Comparison of ENCODE assay signal across 1 fruit fly cellular context in genomic region chr3L:7869715-7870387, dm6.
TF ChIP-seq lines count a peak whose summit lies in the region.

No protein-coding gene starts in this region.

TF ChIP-seq in whole organism, embryonic, 481 proteins besides CTCF, POLR2A, EP300 and RAD21 (continued from another document):
- TF ChIP-seq CG14014 (GFP tag; IDR thresholded peaks at IDR 0.05; lab: Robert Waterston, UW), result 0 out of 2 replicates have a peak, but pooled peaks have one; percentile 20
- peak; percentile 11 for TF ChIP-seq Hr3 (GFP tag; optimal IDR thresholded peaks at IDR 0.05; lab: Kevin White, UChicago)
- TF ChIP-seq CG11723 (GFP tag; optimal IDR thresholded peaks at IDR 0.05; lab: Kevin White, UChicago), result peak; percentile 30
- TF ChIP-seq Dip2 (GFP tag; IDR thresholded peaks at IDR 0.05; lab: Robert Waterston, UW), result no peak
- no peak for TF ChIP-seq CG31365 (tag; optimal IDR thresholded peaks at IDR 0.05; lab: Kevin White, UChicago)
- TF ChIP-seq C15 (GFP tag; IDR thresholded peaks at IDR 0.05; lab: Robert Waterston, UW), result no peak
- no peak for TF ChIP-seq wek (GFP tag; optimal IDR thresholded peaks at IDR 0.05; lab: Kevin White, UChicago)
- TF ChIP-seq CG4424 (GFP tag; optimal IDR thresholded peaks at IDR 0.05; lab: Kevin White, UChicago), result peak; percentile 7
- TF ChIP-seq nom (GFP tag; optimal IDR thresholded peaks at IDR 0.05; lab: Kevin White, UChicago), result peak; percentile 50
- TF ChIP-seq CG17359 (tag; optimal IDR thresholded peaks at IDR 0.05; lab: Kevin White, UChicago), result peak; percentile 31
- no peak for TF ChIP-seq CG2116 (GFP tag; optimal IDR thresholded peaks at IDR 0.05; lab: Kevin White, UChicago)
- peak; percentile 30 for TF ChIP-seq cwo (GFP tag; optimal IDR thresholded peaks at IDR 0.05; lab: Kevin White, UChicago)
- no peak for TF ChIP-seq Opbp (GFP tag; IDR thresholded peaks at IDR 0.05; lab: Robert Waterston, UW; ENCODE audit: partially characterized antibody)
- peak; percentile 37 for TF ChIP-seq az2 (GFP tag; optimal IDR thresholded peaks at IDR 0.05; lab: Kevin White, UChicago)
- TF ChIP-seq CG14441 (GFP tag; IDR thresholded peaks at IDR 0.05; lab: Robert Waterston, UW), result peak; percentile 35; the same call in 1 of the 2 replicates
- peak; percentile 45 for TF ChIP-seq CG9727 (GFP tag; optimal IDR thresholded peaks at IDR 0.05; lab: Kevin White, UChicago)
- TF ChIP-seq CG6689 (GFP tag; IDR thresholded peaks at IDR 0.05; lab: Robert Waterston, UW), result peak; percentile 47; the same call in 1 of the 2 replicates
- TF ChIP-seq Drgx (GFP tag; IDR thresholded peaks at IDR 0.05; lab: Robert Waterston, UW), result peak; percentile 66
- TF ChIP-seq CG6765 (GFP tag; optimal IDR thresholded peaks at IDR 0.05; lab: Kevin White, UChicago), result no peak
- TF ChIP-seq gcm (GFP tag; optimal IDR thresholded peaks at IDR 0.05; lab: Kevin White, UChicago), result peak; percentile 12
- peak; percentile 42 for TF ChIP-seq unpg (GFP tag; optimal IDR thresholded peaks at IDR 0.05; lab: Kevin White, UChicago)
- peak in 1 of 2 experiments; percentile 74 for TF ChIP-seq eve (GFP tag; optimal IDR thresholded peaks at IDR 0.05; lab: Kevin White, UChicago)
- no peak for TF ChIP-seq Fer2 (tag; optimal IDR thresholded peaks at IDR 0.05; lab: Kevin White, UChicago)
- no peak for TF ChIP-seq ERR (GFP tag; optimal IDR thresholded peaks at IDR 0.05; lab: Kevin White, UChicago)
- peak; percentile 43 for TF ChIP-seq CG2875 (GFP tag; optimal IDR thresholded peaks at IDR 0.05; lab: Kevin White, UChicago)
- peak; percentile 29 for TF ChIP-seq CG17829 (tag; optimal IDR thresholded peaks at IDR 0.05; lab: Kevin White, UChicago)
- peak; percentile 56 for TF ChIP-seq lmd (GFP tag; IDR thresholded peaks at IDR 0.05; lab: Robert Waterston, UW)
- no peak for TF ChIP-seq CG17568 (GFP tag; optimal IDR thresholded peaks at IDR 0.05; lab: Kevin White, UChicago)
- TF ChIP-seq CG8924 (tag; optimal IDR thresholded peaks at IDR 0.05; lab: Kevin White, UChicago), result peak; percentile 48
- TF ChIP-seq jigr1 (GFP tag; IDR thresholded peaks at IDR 0.05; lab: Robert Waterston, UW), result peak; percentile 16; the same call in 1 of the 3 replicates
- peak; percentile 34; the same call in 1 of the 3 replicates for TF ChIP-seq CG11456 (GFP tag; IDR thresholded peaks at IDR 0.05; lab: Robert Waterston, UW)
- TF ChIP-seq CG15601 (tag; optimal IDR thresholded peaks at IDR 0.05; lab: Kevin White, UChicago), result peak; percentile 54
- TF ChIP-seq ftz-f1 (GFP tag; optimal IDR thresholded peaks at IDR 0.05; lab: Kevin White, UChicago), result no peak
- peak; percentile 37 for TF ChIP-seq Hsf (GFP tag; optimal IDR thresholded peaks at IDR 0.05; lab: Kevin White, UChicago)
- no peak for TF ChIP-seq onecut (GFP tag; IDR thresholded peaks at IDR 0.05; lab: Robert Waterston, UW)
- TF ChIP-seq CG7839 (tag; optimal IDR thresholded peaks at IDR 0.05; lab: Kevin White, UChicago), result peak; percentile 57
- peak; percentile 14 for TF ChIP-seq Nf-YC (tag; optimal IDR thresholded peaks at IDR 0.05; lab: Kevin White, UChicago)
- no peak for TF ChIP-seq HmgD (GFP tag; optimal IDR thresholded peaks at IDR 0.05; lab: Kevin White, UChicago)
- TF ChIP-seq sd (tag; optimal IDR thresholded peaks at IDR 0.05; lab: Kevin White, UChicago), result peak; percentile 40
- peak; percentile 63 for TF ChIP-seq row (GFP tag; IDR thresholded peaks at IDR 0.05; lab: Robert Waterston, UW)
- peak; percentile 7 for TF ChIP-seq CG4820 (GFP tag; optimal IDR thresholded peaks at IDR 0.05; lab: Kevin White, UChicago)
- TF ChIP-seq ac (GFP tag; optimal IDR thresholded peaks at IDR 0.05; lab: Kevin White, UChicago), result no peak
- peak; percentile 57 for TF ChIP-seq CG12391 (tag; optimal IDR thresholded peaks at IDR 0.05; lab: Kevin White, UChicago)
- no peak for TF ChIP-seq jumu (GFP tag; optimal IDR thresholded peaks at IDR 0.05; lab: Kevin White, UChicago)
- TF ChIP-seq CG7556 (GFP tag; optimal IDR thresholded peaks at IDR 0.05; lab: Kevin White, UChicago), result peak; percentile 71
- no peak for TF ChIP-seq sug (tag; optimal IDR thresholded peaks at IDR 0.05; lab: Kevin White, UChicago)
- TF ChIP-seq CG1647 (GFP tag; optimal IDR thresholded peaks at IDR 0.05; lab: Kevin White, UChicago), result no peak
- peak; percentile 73; the same call in 2 of the 3 replicates for TF ChIP-seq CG17361 (GFP tag; IDR thresholded peaks at IDR 0.05; lab: Robert Waterston, UW)
- peak; percentile 46 for TF ChIP-seq CG8388 (GFP tag; optimal IDR thresholded peaks at IDR 0.05; lab: Kevin White, UChicago)
- TF ChIP-seq Nf-YB (GFP tag; optimal IDR thresholded peaks at IDR 0.05; lab: Kevin White, UChicago), result peak; percentile 24
- TF ChIP-seq aop (GFP tag; IDR thresholded peaks at IDR 0.05; lab: Robert Waterston, UW), result no peak
- peak; percentile 25 for TF ChIP-seq fd96Cb (tag; optimal IDR thresholded peaks at IDR 0.05; lab: Kevin White, UChicago)
- no peak for TF ChIP-seq vfl (GFP tag; optimal IDR thresholded peaks at IDR 0.05; lab: Kevin White, UChicago)
- TF ChIP-seq sc (optimal IDR thresholded peaks at IDR 0.05; lab: Kevin White, UChicago), result no peak
- TF ChIP-seq sc (GFP tag; optimal IDR thresholded peaks at IDR 0.05; lab: Kevin White, UChicago), result peak; percentile 31
- TF ChIP-seq CG31441 (GFP tag; IDR thresholded peaks at IDR 0.05; lab: Robert Waterston, UW), result peak; percentile 63
- TF ChIP-seq CG9437 (GFP tag; optimal IDR thresholded peaks at IDR 0.05; lab: Kevin White, UChicago), result peak; percentile 44
- no peak for TF ChIP-seq schlank (tag; optimal IDR thresholded peaks at IDR 0.05; lab: Kevin White, UChicago)
- TF ChIP-seq CG6175 (GFP tag; IDR thresholded peaks at IDR 0.05; lab: Robert Waterston, UW), result no peak
- TF ChIP-seq cg (GFP tag; optimal IDR thresholded peaks at IDR 0.05; lab: Kevin White, UChicago), result no peak
- no peak for TF ChIP-seq Dip3 (GFP tag; optimal IDR thresholded peaks at IDR 0.05; lab: Kevin White, UChicago)
- no peak for TF ChIP-seq sqz (GFP tag; optimal IDR thresholded peaks at IDR 0.05; lab: Kevin White, UChicago)
- no peak for TF ChIP-seq CG13287 (GFP tag; IDR thresholded peaks at IDR 0.05; lab: Robert Waterston, UW; ENCODE audit: partially characterized antibody)
- peak; percentile 41; the same call in 1 of the 2 replicates for TF ChIP-seq wor (GFP tag; IDR thresholded peaks at IDR 0.05; lab: Robert Waterston, UW)
- TF ChIP-seq tio (GFP tag; optimal IDR thresholded peaks at IDR 0.05; lab: Kevin White, UChicago), result peak; percentile 16
- TF ChIP-seq lbe (GFP tag; optimal IDR thresholded peaks at IDR 0.05; lab: Kevin White, UChicago), result no peak
- peak in 1 of 2 experiments; percentile 55 for TF ChIP-seq Hr51 (GFP tag; optimal IDR thresholded peaks at IDR 0.05; lab: Kevin White, UChicago)
- TF ChIP-seq Jarid2 (GFP tag; optimal IDR thresholded peaks at IDR 0.05; lab: Kevin White, UChicago), result no peak
- TF ChIP-seq Xbp1 (GFP tag; optimal IDR thresholded peaks at IDR 0.05; lab: Kevin White, UChicago), result peak; percentile 25
- no peak for TF ChIP-seq Doc3 (GFP tag; IDR thresholded peaks at IDR 0.05; lab: Robert Waterston, UW; ENCODE audit: partially characterized antibody)
- no peak for TF ChIP-seq Gsc (GFP tag; IDR thresholded peaks at IDR 0.05; lab: Robert Waterston, UW)
- peak; percentile 47 for TF ChIP-seq Hmr (GFP tag; optimal IDR thresholded peaks at IDR 0.05; lab: Kevin White, UChicago)
- TF ChIP-seq CG11504 (tag; optimal IDR thresholded peaks at IDR 0.05; lab: Kevin White, UChicago), result peak; percentile 64
- peak; percentile 15 for TF ChIP-seq CG1832 (GFP tag; optimal IDR thresholded peaks at IDR 0.05; lab: Kevin White, UChicago)
- peak; percentile 13 for TF ChIP-seq NfI (GFP tag; optimal IDR thresholded peaks at IDR 0.05; lab: Kevin White, UChicago)
- peak; percentile 61 for TF ChIP-seq CG18262 (tag; optimal IDR thresholded peaks at IDR 0.05; lab: Kevin White, UChicago)
- peak; percentile 38 for TF ChIP-seq org-1 (GFP tag; optimal IDR thresholded peaks at IDR 0.05; lab: Kevin White, UChicago)
- 0 out of 3 replicates have a peak, but pooled peaks have one; percentile 37 for TF ChIP-seq ken (GFP tag; IDR thresholded peaks at IDR 0.05; lab: Robert Waterston, UW)
- peak; percentile 57 for TF ChIP-seq tgo (GFP tag; IDR thresholded peaks at IDR 0.05; lab: Robert Waterston, UW)
- no peak for TF ChIP-seq Atf6 (GFP tag; IDR thresholded peaks at IDR 0.05; lab: Robert Waterston, UW)
- peak; percentile 11 for TF ChIP-seq CG1602 (GFP tag; optimal IDR thresholded peaks at IDR 0.05; lab: Kevin White, UChicago)
- TF ChIP-seq prd (optimal IDR thresholded peaks at IDR 0.05; lab: Kevin White, UChicago), result no peak
- TF ChIP-seq prd (GFP tag; IDR thresholded peaks at IDR 0.05; lab: Robert Waterston, UW), result peak; percentile 58; the same call in 2 of the 3 replicates
- TF ChIP-seq CG13424 (tag; optimal IDR thresholded peaks at IDR 0.05; lab: Kevin White, UChicago), result peak; percentile 64
- no peak for TF ChIP-seq gsb (GFP tag; IDR thresholded peaks at IDR 0.05; lab: Robert Waterston, UW)
- peak; percentile 47 for TF ChIP-seq ATbp (GFP tag; optimal IDR thresholded peaks at IDR 0.05; lab: Kevin White, UChicago)
- TF ChIP-seq ash1 (GFP tag; optimal IDR thresholded peaks at IDR 0.05; lab: Kevin White, UChicago), result no peak
- no peak for TF ChIP-seq hkb (optimal IDR thresholded peaks at IDR 0.05; lab: Kevin White, UChicago)
- TF ChIP-seq hkb (GFP tag; IDR thresholded peaks at IDR 0.05; lab: Robert Waterston, UW), result peak; percentile 41; the same call in 1 of the 2 replicates
- no peak for TF ChIP-seq ro (GFP tag; IDR thresholded peaks at IDR 0.05; lab: Robert Waterston, UW)
- no peak for TF ChIP-seq Vsx1 (GFP tag; optimal IDR thresholded peaks at IDR 0.05; lab: Kevin White, UChicago)
- peak; percentile 60 for TF ChIP-seq crol (GFP tag; IDR thresholded peaks at IDR 0.05; lab: Robert Waterston, UW)
- TF ChIP-seq CG18619 (GFP tag; optimal IDR thresholded peaks at IDR 0.05; lab: Kevin White, UChicago), result peak; percentile 17
- TF ChIP-seq kni (GFP tag; optimal IDR thresholded peaks at IDR 0.05; lab: Kevin White, UChicago), result no peak
- TF ChIP-seq da (GFP tag; optimal IDR thresholded peaks at IDR 0.05; lab: Kevin White, UChicago), result no peak
- peak; percentile 70; the same call in 1 of the 3 replicates for TF ChIP-seq ci (GFP tag; IDR thresholded peaks at IDR 0.05; lab: Robert Waterston, UW)
- no peak for TF ChIP-seq tap (tag; optimal IDR thresholded peaks at IDR 0.05; lab: Kevin White, UChicago)
- peak; percentile 14 for TF ChIP-seq lab (GFP tag; optimal IDR thresholded peaks at IDR 0.05; lab: Kevin White, UChicago)
- TF ChIP-seq CG11560 (tag; IDR thresholded peaks at IDR 0.05; lab: Robert Waterston, UW), result no peak
- TF ChIP-seq Lim3 (GFP tag; IDR thresholded peaks at IDR 0.05; lab: Robert Waterston, UW), result no peak
- TF ChIP-seq D19B (GFP tag; optimal IDR thresholded peaks at IDR 0.05; lab: Kevin White, UChicago), result no peak
- TF ChIP-seq CG30403 (GFP tag; optimal IDR thresholded peaks at IDR 0.05; lab: Kevin White, UChicago), result peak; percentile 42
- 0 out of 2 replicates have a peak, but pooled peaks have one; percentile 16 for TF ChIP-seq bowl (GFP tag; IDR thresholded peaks at IDR 0.05; lab: Robert Waterston, UW)
- TF ChIP-seq ttk (GFP tag; IDR thresholded peaks at IDR 0.05; lab: Robert Waterston, UW), result peak; percentile 44
- TF ChIP-seq bbx (GFP tag; IDR thresholded peaks at IDR 0.05; lab: Robert Waterston, UW; ENCODE audit: partially characterized antibody), result no peak
- TF ChIP-seq al (GFP tag; IDR thresholded peaks at IDR 0.05; lab: Robert Waterston, UW), result no peak
- peak; percentile 6 for TF ChIP-seq CG12219 (GFP tag; optimal IDR thresholded peaks at IDR 0.05; lab: Kevin White, UChicago)
- TF ChIP-seq CG6272 (GFP tag; IDR thresholded peaks at IDR 0.05; lab: Robert Waterston, UW), result no peak
- no peak for TF ChIP-seq gt (GFP tag; IDR thresholded peaks at IDR 0.05; lab: Robert Waterston, UW)
- peak; percentile 30 for TF ChIP-seq CG18599 (GFP tag; optimal IDR thresholded peaks at IDR 0.05; lab: Kevin White, UChicago)
- TF ChIP-seq CG12942 (GFP tag; optimal IDR thresholded peaks at IDR 0.05; lab: Kevin White, UChicago), result no peak
- no peak for TF ChIP-seq CG4404 (GFP tag; IDR thresholded peaks at IDR 0.05; lab: Robert Waterston, UW)
- TF ChIP-seq CG4360 (GFP tag; IDR thresholded peaks at IDR 0.05; lab: Robert Waterston, UW), result peak; percentile 79
- peak; percentile 65 for TF ChIP-seq dmrt99B (tag; optimal IDR thresholded peaks at IDR 0.05; lab: Kevin White, UChicago)
- TF ChIP-seq Blimp-1 (GFP tag; optimal IDR thresholded peaks at IDR 0.05; lab: Kevin White, UChicago), result peak; percentile 44
- peak; percentile 3 for TF ChIP-seq run (tag; optimal IDR thresholded peaks at IDR 0.05; lab: Kevin White, UChicago)
- TF ChIP-seq vnd (GFP tag; IDR thresholded peaks at IDR 0.05; lab: Robert Waterston, UW; ENCODE audit: partially characterized antibody), result no peak
